Worm (Caenorhabditis elegans): Measurements from ENCODE around the gene T04G9.7.

T04G9.7 gene

ce11 chrX:815929-816328 is 45.3 kb downstream of the T04G9.7 start, which contains the start of gene ifd-2:
Gene ifd-2 (minus strand): TSS chrX:815929.
- no peak for TF ChIP-seq F37D6.2 (tag; optimal IDR thresholded peaks at IDR 0.05)
- TF ChIP-seq lin-38 (GFP tag; IDR thresholded peaks at IDR 0.05): no peak
- no peak for TF ChIP-seq nhr-48 (tag; optimal IDR thresholded peaks at IDR 0.05)
- no peak for TF ChIP-seq F10B5.3 (tag; optimal IDR thresholded peaks at IDR 0.05)
- no peak for TF ChIP-seq saeg-2 (GFP tag; IDR thresholded peaks at IDR 0.05)
- TF ChIP-seq dve-1 (tag; optimal IDR thresholded peaks at IDR 0.05; ENCODE audit: insufficient read depth): peak; percentile 54
- no peak for TF ChIP-seq dpl-1 (GFP tag; optimal IDR thresholded peaks at IDR 0.05)
- TF ChIP-seq nhr-237 (tag; optimal IDR thresholded peaks at IDR 0.05): no peak
- TF ChIP-seq nhr-10 (tag; optimal IDR thresholded peaks at IDR 0.05): no peak
- peak; percentile 53 for TF ChIP-seq nhr-28 (tag; optimal IDR thresholded peaks at IDR 0.05)
- no peak for TF ChIP-seq lin-13 (GFP tag; optimal IDR thresholded peaks at IDR 0.05)
- TF ChIP-seq skn-1 (tag; optimal IDR thresholded peaks at IDR 0.05): no peak
- no peak for TF ChIP-seq snpc-1.2 (GFP tag; IDR thresholded peaks at IDR 0.05)
- TF ChIP-seq T20F7.1 (GFP tag; optimal IDR thresholded peaks at IDR 0.05): no peak
- no peak for TF ChIP-seq spr-3 (GFP tag; optimal IDR thresholded peaks at IDR 0.05)
- no peak for TF ChIP-seq lir-3 (tag; optimal IDR thresholded peaks at IDR 0.05)
- TF ChIP-seq nhr-11 (tag; optimal IDR thresholded peaks at IDR 0.05): no peak
- TF ChIP-seq vab-7 (GFP tag; IDR thresholded peaks at IDR 0.05): no peak
- no peak for TF ChIP-seq ama-1 (optimal IDR thresholded peaks at IDR 0.05)
- TF ChIP-seq hlh-11 (tag; optimal IDR thresholded peaks at IDR 0.05): peak; percentile 48
- no peak for TF ChIP-seq lin-39 (tag; optimal IDR thresholded peaks at IDR 0.05)
- TF ChIP-seq spr-1 (tag; optimal IDR thresholded peaks at IDR 0.05): no peak
- no peak for TF ChIP-seq lin-15B (tag; optimal IDR thresholded peaks at IDR 0.05)
- no peak for TF ChIP-seq dmd-8 (GFP tag; IDR thresholded peaks at IDR 0.05)
- TF ChIP-seq mep-1 (tag; optimal IDR thresholded peaks at IDR 0.05): no peak
- no peak for TF ChIP-seq unc-39 (tag; optimal IDR thresholded peaks at IDR 0.05)
- no peak for TF ChIP-seq nhr-41 (GFP tag; IDR thresholded peaks at IDR 0.05)
- no peak for TF ChIP-seq Y5F2A.4 (GFP tag; optimal IDR thresholded peaks at IDR 0.05)
- no peak for TF ChIP-seq hif-1 (tag; optimal IDR thresholded peaks at IDR 0.05)
- TF ChIP-seq egl-27 (tag; optimal IDR thresholded peaks at IDR 0.05): no peak
- no peak for TF ChIP-seq F26F4.8 (GFP tag; conservative IDR thresholded peaks at IDR 0.05)
- TF ChIP-seq snpc-4 (tag; optimal IDR thresholded peaks at IDR 0.05): no peak
- TF ChIP-seq dmd-9 (GFP tag; IDR thresholded peaks at IDR 0.05): no peak
- TF ChIP-seq tag-97 (GFP tag; IDR thresholded peaks at IDR 0.05): no peak
- no peak for TF ChIP-seq zfp-3 (GFP tag; conservative IDR thresholded peaks at IDR 0.05)
- TF ChIP-seq lin-1 (GFP tag; IDR thresholded peaks at IDR 0.05): no peak
- TF ChIP-seq mdl-1 (tag; optimal IDR thresholded peaks at IDR 0.05): no peak
- no peak for TF ChIP-seq lim-7 (GFP tag; IDR thresholded peaks at IDR 0.05)
- TF ChIP-seq daf-16 (GFP tag; optimal IDR thresholded peaks at IDR 0.05): no peak
- peak; percentile 55 for TF ChIP-seq daf-16 (tag; optimal IDR thresholded peaks at IDR 0.05)
- no peak for TF ChIP-seq cey-2 (tag; optimal IDR thresholded peaks at IDR 0.05; ENCODE audit: borderline replicate concordance, insufficient read depth)
- no peak for TF ChIP-seq R02D3.7 (tag; optimal IDR thresholded peaks at IDR 0.05)
- TF ChIP-seq jun-1 (tag; optimal IDR thresholded peaks at IDR 0.05): no peak
- no peak for TF ChIP-seq ctbp-1 (GFP tag; IDR thresholded peaks at IDR 0.05)
- TF ChIP-seq nhr-6 (tag; optimal IDR thresholded peaks at IDR 0.05): no peak
- TF ChIP-seq pha-4 (GFP tag; IDR thresholded peaks at IDR 0.05): no peak
- TF ChIP-seq pha-4 (tag; optimal IDR thresholded peaks at IDR 0.05): no peak
- no peak for TF ChIP-seq ceh-62 (tag; optimal IDR thresholded peaks at IDR 0.05)
- no peak for TF ChIP-seq Y48G9A.11 (GFP tag; IDR thresholded peaks at IDR 0.05)
- TF ChIP-seq F49E8.2 (tag; optimal IDR thresholded peaks at IDR 0.05; ENCODE audit: borderline replicate concordance): no peak
- no peak for TF ChIP-seq ceh-44 (GFP tag; IDR thresholded peaks at IDR 0.05)
- TF ChIP-seq hlh-30 (tag; optimal IDR thresholded peaks at IDR 0.05; ENCODE audit: insufficient read depth): no peak
- no peak for TF ChIP-seq ceh-82 (tag; optimal IDR thresholded peaks at IDR 0.05)
